Worm (Caenorhabditis elegans): ENCODE results near the gene grl-2.

grl-2 gene

DNA sequence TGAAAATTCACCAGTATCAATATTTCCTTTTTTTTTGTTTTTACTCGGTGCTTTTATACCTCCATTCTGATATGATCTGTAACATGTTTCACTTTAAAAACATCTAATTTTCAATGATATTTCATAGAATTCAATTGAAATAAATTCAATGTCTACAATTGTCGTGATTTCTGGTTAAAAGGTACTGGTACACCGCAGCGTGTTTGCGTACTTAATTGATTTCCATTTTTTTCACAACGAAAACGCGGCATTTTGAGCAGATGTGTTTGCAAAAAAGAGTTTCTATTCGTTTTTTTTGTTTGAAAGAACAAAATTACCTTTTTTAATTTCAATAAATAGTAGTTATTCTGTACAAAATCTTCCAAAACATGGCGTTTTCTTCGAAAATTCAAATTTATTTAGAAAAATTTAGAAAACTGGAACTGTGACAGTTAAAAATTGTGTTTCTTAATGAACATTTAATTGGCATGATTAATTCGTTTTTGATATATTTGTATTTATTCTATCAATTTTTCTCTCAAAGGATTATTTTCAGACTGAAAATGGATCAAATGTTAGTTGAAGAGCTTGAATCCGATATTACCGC is 25.8 kb downstream of the grl-2 start, which contains the start of gene pnn-1:
Gene pnn-1 (plus strand): TSS at position 536 of the 586 bp plus-strand sequence.
- TF ChIP-seq efl-1 (optimal IDR thresholded peaks at IDR 0.05) = peak; percentile 40 to 58
- peak; percentile 49 to 95 for TF ChIP-seq efl-1 (GFP tag; optimal IDR thresholded peaks at IDR 0.05 in 1 of 2)
- TF ChIP-seq tlp-1 (tag; optimal IDR thresholded peaks at IDR 0.05) = no peak
- TF ChIP-seq ces-1 (GFP tag; optimal IDR thresholded peaks at IDR 0.05) = no peak
- no peak for TF ChIP-seq lin-13 (GFP tag; optimal IDR thresholded peaks at IDR 0.05)
- peak; percentile 12 for TF ChIP-seq tbx-2 (tag; optimal IDR thresholded peaks at IDR 0.05)
- peak; percentile 44 for TF ChIP-seq C16A3.4 (tag; optimal IDR thresholded peaks at IDR 0.05)
- TF ChIP-seq F16B12.6 (tag; optimal IDR thresholded peaks at IDR 0.05) = peak; percentile 87
- TF ChIP-seq nhr-90 (tag; optimal IDR thresholded peaks at IDR 0.05; ENCODE audit: poor library complexity) = no peak
- TF ChIP-seq hlh-17 (GFP tag; optimal IDR thresholded peaks at IDR 0.05; ENCODE audit: borderline replicate concordance) = no peak
- TF ChIP-seq xbp-1 (tag; optimal IDR thresholded peaks at IDR 0.05) = peak; percentile 31
- TF ChIP-seq nhr-76 (tag; optimal IDR thresholded peaks at IDR 0.05) = no peak
- TF ChIP-seq unc-30 (tag; optimal IDR thresholded peaks at IDR 0.05) = no peak
- no peak for TF ChIP-seq efl-3 (GFP tag; optimal IDR thresholded peaks at IDR 0.05)
- no peak for TF ChIP-seq nhr-85 (tag)
- TF ChIP-seq swsn-7 (tag; optimal IDR thresholded peaks at IDR 0.05) = no peak
- TF ChIP-seq dpl-1 (GFP tag; optimal IDR thresholded peaks at IDR 0.05) = peak; percentile 29 to 69 (median 63)
- TF ChIP-seq nhr-71 (tag; optimal IDR thresholded peaks at IDR 0.05) = peak; percentile 44
- TF ChIP-seq zip-4 (GFP tag; optimal IDR thresholded peaks at IDR 0.05) = no peak
- no peak for TF ChIP-seq ceh-8 (GFP tag; optimal IDR thresholded peaks at IDR 0.05)
- TF ChIP-seq ztf-11 (tag; optimal IDR thresholded peaks at IDR 0.05) = no peak
- TF ChIP-seq elt-2 (tag; optimal IDR thresholded peaks at IDR 0.05) = no peak
- TF ChIP-seq nhr-28 (tag; optimal IDR thresholded peaks at IDR 0.05) = no peak
- no peak for TF ChIP-seq hlh-4 (tag; optimal IDR thresholded peaks at IDR 0.05)
- peak; percentile 37 for TF ChIP-seq lin-14 (GFP tag; optimal IDR thresholded peaks at IDR 0.05)
- no peak for TF ChIP-seq unc-130 (tag; optimal IDR thresholded peaks at IDR 0.05)
- no peak for TF ChIP-seq lin-39 (tag; optimal IDR thresholded peaks at IDR 0.05)
- TF ChIP-seq elt-3 (tag; optimal IDR thresholded peaks at IDR 0.05) = no peak
- no peak for TF ChIP-seq lin-15B (tag; optimal IDR thresholded peaks at IDR 0.05)
- no peak for TF ChIP-seq mdl-1 (tag; optimal IDR thresholded peaks at IDR 0.05)
- TF ChIP-seq lin-35 (GFP tag; optimal IDR thresholded peaks at IDR 0.05) = peak; percentile 28 to 63
- no peak for TF ChIP-seq nhr-11 (tag; optimal IDR thresholded peaks at IDR 0.05)
- no peak for TF ChIP-seq mab-9 (GFP tag; IDR thresholded peaks at IDR 0.05)
- peak; percentile 45 for TF ChIP-seq snu-23 (GFP tag; optimal IDR thresholded peaks at IDR 0.05)
- TF ChIP-seq blmp-1 (tag; optimal IDR thresholded peaks at IDR 0.05) = peak; percentile 41
- TF ChIP-seq sox-4 (tag; optimal IDR thresholded peaks at IDR 0.05) = no peak
- peak; percentile 37 for TF ChIP-seq nhr-47 (tag; optimal IDR thresholded peaks at IDR 0.05)
- TF ChIP-seq fkh-10 (GFP tag; optimal IDR thresholded peaks at IDR 0.05) = no peak
- TF ChIP-seq pqm-1 (tag; optimal IDR thresholded peaks at IDR 0.05) = no peak
- no peak for TF ChIP-seq nhr-19 (GFP tag; conservative IDR thresholded peaks at IDR 0.05)
- no peak for TF ChIP-seq grh-1 (GFP tag; IDR thresholded peaks at IDR 0.05)
- peak; percentile 58 for TF ChIP-seq mep-1 (tag; optimal IDR thresholded peaks at IDR 0.05)
- no peak for TF ChIP-seq fkh-8 (tag; optimal IDR thresholded peaks at IDR 0.05)
- peak; percentile 71 to 86 for TF ChIP-seq lsy-2 (tag; optimal IDR thresholded peaks at IDR 0.05)
